Worm (Caenorhabditis elegans): ENCODE results near the gene Y82E9BR.9.

- TF ChIP-seq mbf-1 (tag; optimal IDR thresholded peaks at IDR 0.05) (no peak), zag-1 (tag; optimal IDR thresholded peaks at IDR 0.05) (no peak)
Observed at ce11 chrIII:1324513-1324912, 35.1 kb downstream of the Y82E9BR.9 start, which contains the start of gene fbxa-14.
